Worm (Caenorhabditis elegans) whole organism, L1 larva: ENCODE results near the gene Y60A9A.1.

Experiments
- C16A3.4 ChIP-seq: fragments of 150-350 bp; optimal IDR thresholded peaks from 2 replicates; lab custom pipeline; 2014; ENCODE audit warnings: missing biosample characterization, missing genetic modification characterization
- C34B4.2 ChIP-seq: sonication (generic microtip); optimal IDR thresholded peaks from 2 replicates; lab custom pipeline; 2017; ENCODE audit warnings: mild to moderate bottlenecking, missing genetic modification characterization, missing compliant biosample characterization
- aly-2 ChIP-seq: fragments of 150-350 bp; optimal IDR thresholded peaks from 2 replicates; lab custom pipeline; 2014; ENCODE audit warnings: missing biosample characterization, missing genetic modification characterization
- ama-1 ChIP-seq: fragments of 150-350 bp; optimal IDR thresholded peaks from 2 replicates; lab custom pipeline; 2014
- efl-1 ChIP-seq, 4 experiments: fragments of 150-350 bp; optimal IDR thresholded peaks in 3 of 4; peaks in 1 of 4; 1 replicate in 1 of 4; 2 replicates in 3 of 4; lab custom pipeline; 2014; ENCODE audit warnings: missing biosample characterization in 2 of 4, missing genetic modification characterization in 2 of 4, missing genetic modification reagents in 2 of 4
- efl-3 ChIP-seq: fragments of 200-800 bp; sonication (Bioruptor generic); optimal IDR thresholded peaks from 2 replicates; lab custom pipeline; 2018; ENCODE audit warnings: mild to moderate bottlenecking, missing genetic modification characterization, missing compliant biosample characterization
- ets-5 ChIP-seq: fragments of 200-800 bp; sonication (Bioruptor generic); IDR thresholded peaks from 2 replicates; pipeline ENCODE4 v1.3.6; 2022; ENCODE audit warnings: missing genetic modification characterization, missing compliant biosample characterization
- fkh-8 ChIP-seq: sonication (generic microtip); optimal IDR thresholded peaks from 2 replicates; lab custom pipeline; 2016; ENCODE audit warnings: mild to moderate bottlenecking, missing genetic modification characterization, missing compliant biosample characterization
- grh-1 ChIP-seq: fragments of 200-800 bp; sonication (Bioruptor generic); IDR thresholded peaks from 2 replicates; pipeline ENCODE4 v1.3.6; 2022; ENCODE audit warnings: missing genetic modification reagents, missing genetic modification characterization, missing compliant biosample characterization
- jun-1 ChIP-seq: fragments of 150-350 bp; optimal IDR thresholded peaks from 2 replicates; lab custom pipeline; 2014; ENCODE audit warnings: missing biosample characterization, missing genetic modification reagents, missing genetic modification characterization
- lin-14 ChIP-seq: fragments of 200-800 bp; sonication (Bioruptor generic); optimal IDR thresholded peaks from 2 replicates; lab custom pipeline; 2018; ENCODE audit warnings: mild to moderate bottlenecking, missing genetic modification characterization, moderate library complexity, missing compliant biosample characterization
- mab-9 ChIP-seq: fragments of 200-800 bp; sonication (Bioruptor generic); IDR thresholded peaks from 2 replicates; pipeline ENCODE4 v1.3.6; 2022; ENCODE audit warnings: missing genetic modification reagents, missing genetic modification characterization, missing compliant biosample characterization
- nhr-12 ChIP-seq: sonication (generic microtip); optimal IDR thresholded peaks from 2 replicates; lab custom pipeline; 2017; ENCODE audit warnings: missing biosample characterization, missing genetic modification characterization
- nhr-19 ChIP-seq: fragments of 200-800 bp; sonication (Bioruptor generic); conservative IDR thresholded peaks from 2 replicates; pipeline ENCODE4 v1.3.6; 2022; ENCODE audit warnings: missing genetic modification characterization, missing compliant biosample characterization
- nhr-20 ChIP-seq: sonication (generic microtip); optimal IDR thresholded peaks from 2 replicates; lab custom pipeline; 2016; ENCODE audit warnings: mild to moderate bottlenecking, missing genetic modification characterization, missing compliant biosample characterization
- nhr-237 ChIP-seq: fragments of 150-350 bp; optimal IDR thresholded peaks from 2 replicates; lab custom pipeline; 2014; ENCODE audit warnings: missing biosample characterization, missing genetic modification characterization
- nhr-47 ChIP-seq: sonication (generic microtip); optimal IDR thresholded peaks from 2 replicates; lab custom pipeline; 2016; ENCODE audit warnings: mild to moderate bottlenecking, missing genetic modification characterization, moderate library complexity, missing compliant biosample characterization
- nhr-85 ChIP-seq: sonication (generic microtip); peaks from one replicate; lab custom pipeline; 2016; ENCODE audit warnings: missing genetic modification characterization, inconsistent platforms, missing compliant biosample characterization
- pqm-1 ChIP-seq: sonication (generic microtip); optimal IDR thresholded peaks from 3 replicates; lab custom pipeline; 2017; ENCODE audit warnings: missing biosample characterization, missing genetic modification characterization
- snpc-4 ChIP-seq: fragments of 150-350 bp; optimal IDR thresholded peaks from 2 replicates; lab custom pipeline; 2014; ENCODE audit warnings: missing biosample characterization, missing genetic modification characterization
- sptf-1 ChIP-seq: fragments of 150-350 bp; optimal IDR thresholded peaks from 2 replicates; lab custom pipeline; 2014; ENCODE audit warnings: missing biosample characterization, missing genetic modification characterization
- unc-30 ChIP-seq: sonication (generic microtip); optimal IDR thresholded peaks from 2 replicates; lab custom pipeline; 2017; ENCODE audit warnings: missing biosample characterization, missing genetic modification characterization
- unc-86 ChIP-seq: sonication (generic microtip); optimal IDR thresholded peaks from 2 replicates; lab custom pipeline; 2016; ENCODE audit warnings: missing genetic modification characterization, missing compliant biosample characterization
- xbp-1 ChIP-seq: sonication (generic microtip); optimal IDR thresholded peaks from 2 replicates; lab custom pipeline; 2016; ENCODE audit warnings: missing genetic modification characterization, missing compliant biosample characterization
- zag-1 ChIP-seq: fragments of 150-350 bp; optimal IDR thresholded peaks from 2 replicates; lab custom pipeline; 2014; ENCODE audit warnings: missing biosample characterization, missing genetic modification characterization

Y60A9A.1 gene

ce11 chrX:14329348-14329747 is 47.7 kb downstream of the Y60A9A.1 start:
- TF ChIP-seq efl-1 (optimal IDR thresholded peaks at IDR 0.05; lab: Kevin White, UChicago) (no peak), efl-1 (GFP tag; optimal IDR thresholded peaks at IDR 0.05 in 1 of 2; lab: Kevin White, UChicago) (peak in 1 of 2 experiments; percentile 91), unc-86 (tag; lab: Kevin White, UChicago) (no peak), xbp-1 (no peak), pqm-1 (no peak), fkh-8 (no peak), nhr-12 (tag; lab: Kevin White, UChicago) (no peak), C16A3.4 (tag; lab: Kevin White, UChicago) (no peak), jun-1 (tag; lab: Kevin White, UChicago) (no peak), efl-3 (no peak), lin-14 (peak; percentile 7), nhr-85 (tag; lab: Kevin White, UChicago) (peak; percentile 5), ama-1 (lab: Kevin White, UChicago) (no peak), unc-30 (tag; lab: Kevin White, UChicago) (no peak), grh-1 (GFP tag; lab: Robert Waterston, UW) (0 out of 2 replicates have a peak, but pooled peaks have one; percentile 29), mab-9 (no peak)

- no peak for TF ChIP-seq unc-30 (tag; lab: Kevin White, UChicago)
- no peak for TF ChIP-seq snpc-4 (tag; lab: Kevin White, UChicago)
- no peak for TF ChIP-seq zag-1 (tag; lab: Kevin White, UChicago)
- TF ChIP-seq nhr-237 (tag; lab: Kevin White, UChicago): no peak
- TF ChIP-seq ets-5 (GFP tag; lab: Robert Waterston, UW): no peak
- TF ChIP-seq nhr-19 (GFP tag; lab: Robert Waterston, UW): no peak
- no peak for TF ChIP-seq nhr-20
- no peak for TF ChIP-seq aly-2 (tag; lab: Kevin White, UChicago)
- TF ChIP-seq sptf-1 (tag; lab: Kevin White, UChicago): no peak
- no peak for TF ChIP-seq efl-1 (optimal IDR thresholded peaks at IDR 0.05; lab: Kevin White, UChicago)
- TF ChIP-seq efl-1 (GFP tag; optimal IDR thresholded peaks at IDR 0.05 in 1 of 2; lab: Kevin White, UChicago): no peak
- no peak for TF ChIP-seq C34B4.2
- no peak for TF ChIP-seq nhr-47 (tag; lab: Kevin White, UChicago)
Measured at ce11 chrX:14327398-14327797, 49.7 kb downstream of the Y60A9A.1 start, which contains the start of gene C11H1.7. Gene C11H1.7 (plus strand): TSS chrX:14327409.
